Worm (Caenorhabditis elegans) whole organism, early embryonic: Measurements from ENCODE around the gene cpi-1.

Experiments
- F13C5.2 ChIP-seq: sonication (generic microtip); optimal IDR thresholded peaks from 2 replicates; lab custom pipeline; 2017; ENCODE audit warnings: mild to moderate bottlenecking, missing genetic modification characterization, inconsistent platforms, missing compliant biosample characterization
- ama-1 ChIP-seq: fragments of 150-350 bp; optimal IDR thresholded peaks from 2 replicates; lab custom pipeline; 2014
- ets-7 ChIP-seq: sonication (generic microtip); optimal IDR thresholded peaks from 2 replicates; lab custom pipeline; 2016; ENCODE audit warnings: missing genotype, missing genetic modification characterization, missing compliant biosample characterization
- flt-1 ChIP-seq: fragments of 200-800 bp; sonication (Bioruptor generic); IDR thresholded peaks from 2 replicates; pipeline ENCODE4 v1.3.6; 2022; ENCODE audit warnings: missing genetic modification characterization, missing compliant biosample characterization
- hmbx-1 ChIP-seq: sonication (generic microtip); optimal IDR thresholded peaks from 2 replicates; lab custom pipeline; 2016; ENCODE audit warnings: mild to moderate bottlenecking, missing genetic modification characterization, missing compliant biosample characterization
- pes-1 ChIP-seq: fragments of 200-800 bp; sonication (Bioruptor generic); IDR thresholded peaks from 2 replicates; pipeline ENCODE4 v1.3.6; 2022; ENCODE audit warnings: missing genetic modification reagents, missing genetic modification characterization, missing compliant biosample characterization

ce11 chrIV:6108665-6109064, 15.2 kb upstream of the cpi-1 start:
- TF ChIP-seq pes-1 (no peak), F13C5.2 (tag; lab: Kevin White, UChicago) (no peak), hmbx-1 (tag; lab: Kevin White, UChicago) (no peak), ama-1 (lab: Kevin White, UChicago) (no peak), flt-1 (GFP tag; lab: Robert Waterston, UW) (no peak), ets-7 (tag; lab: Kevin White, UChicago) (no peak)
